Worm (Caenorhabditis elegans): ENCODE measurements around the gene D1005.5.

- TF ChIP-seq dao-5 (tag; optimal IDR thresholded peaks at IDR 0.05) (no peak), W03F9.2 (tag; optimal IDR thresholded peaks at IDR 0.05) (no peak), him-1 (tag; optimal IDR thresholded peaks at IDR 0.05) (no peak)
Observed at ce11 chrX:1472880-1473279, at the start of gene D1005.5.

Measured in whole organism, L4/young adult.